Fruit fly (Drosophila melanogaster) whole organism, pupa: ENCODE measurements around the gene ttm2.

ENCODE experiments used
- CG10348 ChIP-seq: fragments of 200-800 bp; sonication (Bioruptor generic); IDR thresholded peaks from 2 replicates; pipeline ENCODE4 v1.3.6; 2022; ENCODE audit warnings: missing biosample characterization, missing genetic modification characterization
- CG12605 ChIP-seq: fragments of 200-800 bp; sonication (Bioruptor generic); IDR thresholded peaks from 2 replicates; pipeline ENCODE4 v1.3.6; 2022; ENCODE audit warnings: missing biosample characterization, missing genetic modification characterization
- CG13204 ChIP-seq: fragments of 200-800 bp; sonication (Bioruptor generic); optimal IDR thresholded peaks from 2 replicates; lab custom pipeline; 2018; ENCODE audit warnings: missing biosample characterization, mild to moderate bottlenecking, missing genetic modification characterization, moderate library complexity
- CG15710 ChIP-seq: fragments of 200-800 bp; sonication (Bioruptor generic); optimal IDR thresholded peaks from 2 replicates; lab custom pipeline; 2018; ENCODE audit warnings: missing biosample characterization, mild to moderate bottlenecking, missing genetic modification characterization, moderate library complexity
- CG17806 ChIP-seq: fragments of 200-800 bp; sonication (Bioruptor generic); optimal IDR thresholded peaks from 2 replicates; lab custom pipeline; 2018; ENCODE audit warnings: missing biosample characterization, mild to moderate bottlenecking, missing genetic modification characterization, moderate library complexity
- CG32121 ChIP-seq: fragments of 200-800 bp; sonication (Bioruptor generic); IDR thresholded peaks from 2 replicates; pipeline ENCODE4 v1.3.6; 2022; ENCODE audit warnings: missing biosample characterization, missing genetic modification characterization
- CG8159 ChIP-seq: fragments of 200-800 bp; sonication (Bioruptor generic); optimal IDR thresholded peaks from 3 replicates; lab custom pipeline; 2018; ENCODE audit warnings: missing biosample characterization, mild to moderate bottlenecking, missing genetic modification characterization, moderate library complexity
- CG8301 ChIP-seq: fragments of 200-800 bp; sonication (Bioruptor generic); optimal IDR thresholded peaks from 2 replicates; lab custom pipeline; 2018; ENCODE audit warnings: missing biosample characterization, mild to moderate bottlenecking, missing genetic modification characterization
- CG9948 ChIP-seq: fragments of 200-800 bp; sonication (Bioruptor generic); optimal IDR thresholded peaks from 2 replicates; lab custom pipeline; 2018; ENCODE audit warnings: missing biosample characterization, mild to moderate bottlenecking, missing genetic modification characterization, moderate library complexity
- D1 ChIP-seq: fragments of 200-800 bp; sonication (Bioruptor generic); optimal IDR thresholded peaks from 2 replicates; lab custom pipeline; 2018; ENCODE audit warnings: missing biosample characterization, mild to moderate bottlenecking, missing genetic modification characterization, moderate library complexity
- EcR ChIP-seq: fragments of 200-800 bp; sonication (Bioruptor generic); optimal IDR thresholded peaks from 3 replicates; lab custom pipeline; 2019; ENCODE audit warnings: missing biosample characterization, missing genetic modification characterization, mild to moderate bottlenecking, moderate library complexity, missing genetic modification reagents
- Pif1B ChIP-seq: fragments of 200-800 bp; sonication (Bioruptor generic); optimal IDR thresholded peaks from 3 replicates; lab custom pipeline; 2016; ENCODE audit warnings: missing biosample characterization, missing genetic modification characterization
- fd96Ca ChIP-seq: fragments of 200-800 bp; sonication (Bioruptor generic); IDR thresholded peaks from 3 replicates; pipeline ENCODE4 v1.3.6; 2022; ENCODE audit warnings: missing biosample characterization, missing genetic modification characterization

DNA sequence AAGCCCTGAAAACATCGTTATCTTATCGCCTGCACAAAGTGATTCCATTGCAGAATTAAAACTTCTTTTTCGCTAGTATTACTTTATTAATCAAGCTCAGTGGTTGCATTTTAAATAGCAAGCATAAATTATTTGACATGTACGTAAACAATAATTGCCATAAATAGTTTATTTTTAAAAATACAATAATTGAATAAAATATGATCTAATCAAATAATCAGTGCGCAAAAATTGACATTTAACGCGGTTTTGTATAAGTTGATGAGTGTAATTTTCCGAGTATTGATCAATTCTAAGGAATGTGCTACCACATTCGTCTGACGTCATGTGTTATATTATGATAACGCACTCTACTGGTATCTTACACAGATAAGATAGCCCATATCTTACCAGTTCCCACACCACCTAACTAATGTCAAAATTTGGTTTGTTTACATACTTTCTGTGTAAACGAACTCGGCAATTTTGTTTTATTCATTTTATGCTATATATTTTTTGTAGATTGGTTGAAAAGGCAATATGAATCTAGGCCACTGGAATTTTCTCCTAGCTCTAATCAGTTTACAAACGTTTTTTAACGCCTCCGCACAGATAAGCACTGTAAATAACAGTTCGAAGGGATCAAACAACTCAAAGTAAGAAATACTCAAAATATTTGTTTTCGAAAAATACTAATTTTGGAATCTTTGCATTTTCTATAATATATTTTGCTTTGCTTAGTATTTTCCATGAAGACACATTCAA, 27.3 kb upstream of the ttm2 start, which contains the start of gene mthl14:
- no peak for TF ChIP-seq CG17806 (tag; lab: Kevin White, UChicago)
- no peak for TF ChIP-seq CG8301 (tag; lab: Kevin White, UChicago)
- no peak for TF ChIP-seq CG10348 (GFP tag; lab: Robert Waterston, UW)
- TF ChIP-seq Pif1B (GFP tag; lab: Kevin White, UChicago) = no peak
- no peak for TF ChIP-seq CG9948 (tag; lab: Kevin White, UChicago)
- TF ChIP-seq fd96Ca (GFP tag; lab: Robert Waterston, UW) = no peak
- TF ChIP-seq EcR = no peak
- no peak for TF ChIP-seq CG13204
- TF ChIP-seq CG15710 (tag; lab: Kevin White, UChicago) = no peak
- TF ChIP-seq CG12605 (GFP tag; lab: Robert Waterston, UW) = no peak
- TF ChIP-seq CG8159 = no peak
- no peak for TF ChIP-seq CG32121 (GFP tag; lab: Robert Waterston, UW)
- TF ChIP-seq D1 = no peak
